Worm (Caenorhabditis elegans): ENCODE results near the gene Y39B6A.3.

Gene Y39B6A.3

ce11 chrV:19231167-19231566, 41.4 kb upstream of the Y39B6A.3 start:
- TF ChIP-seq ceh-28 (tag; optimal IDR thresholded peaks at IDR 0.05) (no peak), aha-1 (tag) (peak; percentile 2)

- TF ChIP-seq Y5F2A.4 (GFP tag; optimal IDR thresholded peaks at IDR 0.05): no peak
- TF ChIP-seq aha-1 (tag): no peak
- peak; percentile 27 for TF ChIP-seq nhr-28 (tag; optimal IDR thresholded peaks at IDR 0.05)
- no peak for TF ChIP-seq daf-16 (GFP tag; optimal IDR thresholded peaks at IDR 0.05)
- TF ChIP-seq daf-16 (tag; optimal IDR thresholded peaks at IDR 0.05): peak; percentile 82
Measured at ce11 chrV:19230413-19230812, 40.6 kb upstream of the Y39B6A.3 start, which contains the start of gene sqst-3. Gene sqst-3, plus strand, starts transcription at chrV:19230782.

DNA sequence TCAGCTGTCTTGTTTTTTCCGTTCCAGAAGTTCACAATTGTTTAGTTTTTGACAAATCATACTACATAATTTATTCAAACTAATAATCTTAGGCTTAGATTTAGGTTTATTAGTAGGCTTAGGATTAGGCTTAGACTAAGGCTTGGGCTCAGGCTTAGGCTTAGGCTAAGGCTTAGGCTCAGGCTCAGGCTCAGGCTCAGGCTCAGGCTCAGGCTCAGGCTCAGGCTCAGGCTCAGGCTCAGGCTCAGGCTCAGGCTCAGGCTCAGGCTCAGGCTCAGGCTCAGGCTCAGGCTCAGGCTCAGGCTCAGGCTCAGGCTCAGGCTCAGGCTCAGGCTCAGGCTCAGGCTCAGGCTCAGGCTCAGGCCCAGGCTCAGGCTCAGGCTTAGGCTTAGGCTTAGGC, 39.1 kb upstream of the Y39B6A.3 start:
- peak; percentile 80 for TF ChIP-seq set-16 (GFP tag; IDR thresholded peaks at IDR 0.05)

ce11 chrV:19217675-19218074, 27.9 kb upstream of the Y39B6A.3 start, which contains the start of gene oac-49:
Gene oac-49, plus strand, starts transcription at chrV:19217975.
- no peak for TF ChIP-seq ceh-32 (tag; optimal IDR thresholded peaks at IDR 0.05; ENCODE audit: poor library complexity)
- TF ChIP-seq madf-9 (GFP tag; conservative IDR thresholded peaks at IDR 0.05): no peak
- TF ChIP-seq egl-43 (GFP tag; IDR thresholded peaks at IDR 0.05): no peak
- TF ChIP-seq hif-1 (tag; optimal IDR thresholded peaks at IDR 0.05): no peak
- no peak for TF ChIP-seq lir-3 (tag; optimal IDR thresholded peaks at IDR 0.05)
- no peak for TF ChIP-seq D1046.2 (GFP tag; IDR thresholded peaks at IDR 0.05)
- no peak for TF ChIP-seq ceh-62 (tag; optimal IDR thresholded peaks at IDR 0.05)
- TF ChIP-seq T20F7.1 (GFP tag; optimal IDR thresholded peaks at IDR 0.05): no peak
- no peak for TF ChIP-seq unc-62 (GFP tag; optimal IDR thresholded peaks at IDR 0.05 in 1 of 2)
- TF ChIP-seq unc-62 (tag; optimal IDR thresholded peaks at IDR 0.05): no peak
- TF ChIP-seq zfp-2 (tag; optimal IDR thresholded peaks at IDR 0.05): no peak
- TF ChIP-seq mes-2 (tag; optimal IDR thresholded peaks at IDR 0.05; ENCODE audit: poor library complexity, severe bottlenecking): no peak
- no peak for TF ChIP-seq ZK546.5 (tag; optimal IDR thresholded peaks at IDR 0.05)
- no peak for TF ChIP-seq ama-1 (optimal IDR thresholded peaks at IDR 0.05)
- TF ChIP-seq F10B5.3 (tag; optimal IDR thresholded peaks at IDR 0.05): no peak
- no peak for TF ChIP-seq ces-1 (GFP tag; optimal IDR thresholded peaks at IDR 0.05)

ce11 chrV:19217104-19217503, 27.3 kb upstream of the Y39B6A.3 start, which contains the start of gene srr-2:
Gene srr-2, minus strand, starts transcription at chrV:19217176.
- no peak for TF ChIP-seq nhr-6 (tag; optimal IDR thresholded peaks at IDR 0.05)
- TF ChIP-seq saeg-2 (GFP tag; IDR thresholded peaks at IDR 0.05): no peak
- no peak for TF ChIP-seq zfp-2 (tag; optimal IDR thresholded peaks at IDR 0.05)
- TF ChIP-seq dve-1 (tag; optimal IDR thresholded peaks at IDR 0.05; ENCODE audit: insufficient read depth): no peak
- TF ChIP-seq mxl-2 (GFP tag; conservative IDR thresholded peaks at IDR 0.05): no peak
- no peak for TF ChIP-seq hif-1 (tag; optimal IDR thresholded peaks at IDR 0.05)
- TF ChIP-seq ceh-32 (tag; optimal IDR thresholded peaks at IDR 0.05; ENCODE audit: poor library complexity): no peak
- TF ChIP-seq ama-1 (optimal IDR thresholded peaks at IDR 0.05): no peak
- TF ChIP-seq set-16 (GFP tag; IDR thresholded peaks at IDR 0.05): no peak
- TF ChIP-seq lin-13 (GFP tag; optimal IDR thresholded peaks at IDR 0.05): no peak
- TF ChIP-seq vab-7 (GFP tag; IDR thresholded peaks at IDR 0.05): no peak
- peak; percentile 44; the same call in 1 of the 2 replicates for TF ChIP-seq dmd-6 (GFP tag; IDR thresholded peaks at IDR 0.05)
- TF ChIP-seq pqm-1 (tag; optimal IDR thresholded peaks at IDR 0.05): peak; percentile 33
- TF ChIP-seq zip-11 (GFP tag; IDR thresholded peaks at IDR 0.05): no peak
- no peak for TF ChIP-seq skn-1 (tag; optimal IDR thresholded peaks at IDR 0.05)

- TF ChIP-seq dmd-9 (GFP tag; IDR thresholded peaks at IDR 0.05): no peak
- TF ChIP-seq attf-4 (tag; optimal IDR thresholded peaks at IDR 0.05): no peak
- no peak for TF ChIP-seq R02D3.7 (tag; optimal IDR thresholded peaks at IDR 0.05)
- TF ChIP-seq lim-7 (GFP tag; IDR thresholded peaks at IDR 0.05): no peak
- no peak for TF ChIP-seq lin-1 (GFP tag; IDR thresholded peaks at IDR 0.05)
- no peak for TF ChIP-seq ceh-82 (tag; optimal IDR thresholded peaks at IDR 0.05)
- TF ChIP-seq dmd-8 (GFP tag; IDR thresholded peaks at IDR 0.05): no peak
- TF ChIP-seq aly-2 (tag; optimal IDR thresholded peaks at IDR 0.05): no peak
- TF ChIP-seq nhr-77 (tag; optimal IDR thresholded peaks at IDR 0.05): peak; percentile 86
- TF ChIP-seq F44E2.7 (GFP tag; IDR thresholded peaks at IDR 0.05): no peak
- TF ChIP-seq fos-1 (tag; optimal IDR thresholded peaks at IDR 0.05): no peak
- peak; percentile 83 for TF ChIP-seq mxl-3 (GFP tag; optimal IDR thresholded peaks at IDR 0.05)
- no peak for TF ChIP-seq nhr-10 (tag; optimal IDR thresholded peaks at IDR 0.05)
- TF ChIP-seq F10B5.3 (tag; optimal IDR thresholded peaks at IDR 0.05): no peak
Measured at ce11 chrV:19212354-19212753, 22.5 kb upstream of the Y39B6A.3 start.
